Fruit fly (Drosophila melanogaster): ENCODE data around the gene Act5C.

The Act5C gene

dm6 chrX:5888933-5889332, 11.7 kb upstream of the Act5C start (continued):
- TF ChIP-seq mam (GFP tag; optimal IDR thresholded peaks at IDR 0.05) (peak; percentile 34), CG34376 (GFP tag; optimal IDR thresholded peaks at IDR 0.05) (no peak), tup (GFP tag; optimal IDR thresholded peaks at IDR 0.05) (no peak), HHEX (GFP tag; optimal IDR thresholded peaks at IDR 0.05) (no peak), Elba2 (GFP tag; optimal IDR thresholded peaks at IDR 0.05) (no peak), CG1832 (GFP tag; optimal IDR thresholded peaks at IDR 0.05) (no peak), dm (GFP tag; optimal IDR thresholded peaks at IDR 0.05) (no peak), ham (GFP tag; IDR thresholded peaks at IDR 0.05) (no peak), Scr (GFP tag; IDR thresholded peaks at IDR 0.05; ENCODE audit: partially characterized antibody) (no peak), trem (tag; optimal IDR thresholded peaks at IDR 0.05) (no peak), Max (GFP tag; optimal IDR thresholded peaks at IDR 0.05) (no peak), CG6854 (GFP tag; optimal IDR thresholded peaks at IDR 0.05) (no peak), Fer1 (GFP tag; optimal IDR thresholded peaks at IDR 0.05) (peak; percentile 2), CG18764 (GFP tag; optimal IDR thresholded peaks at IDR 0.05) (no peak), amos (GFP tag; IDR thresholded peaks at IDR 0.05; ENCODE audit: partially characterized antibody) (no peak), B-H1 (GFP tag; IDR thresholded peaks at IDR 0.05) (no peak), Opbp (GFP tag; IDR thresholded peaks at IDR 0.05; ENCODE audit: partially characterized antibody) (no peak), CG11247 (GFP tag; IDR thresholded peaks at IDR 0.05) (no peak), CG10543 (GFP tag; optimal IDR thresholded peaks at IDR 0.05) (no peak), sqz (GFP tag; optimal IDR thresholded peaks at IDR 0.05) (no peak), Mrtf (GFP tag; IDR thresholded peaks at IDR 0.05) (0 out of 3 replicates have a peak, but pooled peaks have one; percentile 6), CG12769 (tag; optimal IDR thresholded peaks at IDR 0.05) (peak; percentile 42), pum (GFP tag; optimal IDR thresholded peaks at IDR 0.05) (peak; percentile 52), CG17829 (tag; optimal IDR thresholded peaks at IDR 0.05) (peak; percentile 50), ab (GFP tag; optimal IDR thresholded peaks at IDR 0.05) (no peak), CG18262 (tag; optimal IDR thresholded peaks at IDR 0.05) (peak; percentile 18), CG13624 (GFP tag; optimal IDR thresholded peaks at IDR 0.05) (no peak), btn (GFP tag; optimal IDR thresholded peaks at IDR 0.05) (no peak), danr (GFP tag; IDR thresholded peaks at IDR 0.05) (no peak), Hr51 (GFP tag; optimal IDR thresholded peaks at IDR 0.05) (no peak), CG14441 (GFP tag; IDR thresholded peaks at IDR 0.05) (no peak), CG32532 (GFP tag; IDR thresholded peaks at IDR 0.05) (peak; percentile 34; the same call in 1 of the 2 replicates), sd (tag; optimal IDR thresholded peaks at IDR 0.05) (peak; percentile 1), odd (GFP tag; optimal IDR thresholded peaks at IDR 0.05) (no peak), BtbVII (GFP tag; optimal IDR thresholded peaks at IDR 0.05) (no peak), MTF-1 (GFP tag; optimal IDR thresholded peaks at IDR 0.05; ENCODE audit: borderline replicate concordance) (no peak), CG8388 (GFP tag; optimal IDR thresholded peaks at IDR 0.05) (peak; percentile 12), CG11504 (tag; optimal IDR thresholded peaks at IDR 0.05) (peak; percentile 42), Jarid2 (GFP tag; optimal IDR thresholded peaks at IDR 0.05) (no peak), croc (GFP tag; conservative IDR thresholded peaks at IDR 0.05) (no peak), CG13894 (tag; optimal IDR thresholded peaks at IDR 0.05) (no peak), z (GFP tag; IDR thresholded peaks at IDR 0.05) (no peak), CG8359 (GFP tag; optimal IDR thresholded peaks at IDR 0.05; ENCODE audit: borderline replicate concordance) (no peak), Sox100B (GFP tag; optimal IDR thresholded peaks at IDR 0.05) (no peak), CG17802 (tag; optimal IDR thresholded peaks at IDR 0.05) (no peak), CG10959 (GFP tag; IDR thresholded peaks at IDR 0.05) (no peak), sens-2 (GFP tag; IDR thresholded peaks at IDR 0.05) (no peak), ac (GFP tag; optimal IDR thresholded peaks at IDR 0.05) (no peak), HLHmδ (GFP tag; optimal IDR thresholded peaks at IDR 0.05) (peak; percentile 27), CG34422 (GFP tag; IDR thresholded peaks at IDR 0.05) (0 out of 3 replicates have a peak, but pooled peaks have one; percentile 42), H15 (GFP tag; IDR thresholded peaks at IDR 0.05) (no peak)

Data from whole organism, embryonic.